Fruit fly (Drosophila melanogaster): Measurements from ENCODE around the gene CG5418.

CG5418 gene

DNA sequence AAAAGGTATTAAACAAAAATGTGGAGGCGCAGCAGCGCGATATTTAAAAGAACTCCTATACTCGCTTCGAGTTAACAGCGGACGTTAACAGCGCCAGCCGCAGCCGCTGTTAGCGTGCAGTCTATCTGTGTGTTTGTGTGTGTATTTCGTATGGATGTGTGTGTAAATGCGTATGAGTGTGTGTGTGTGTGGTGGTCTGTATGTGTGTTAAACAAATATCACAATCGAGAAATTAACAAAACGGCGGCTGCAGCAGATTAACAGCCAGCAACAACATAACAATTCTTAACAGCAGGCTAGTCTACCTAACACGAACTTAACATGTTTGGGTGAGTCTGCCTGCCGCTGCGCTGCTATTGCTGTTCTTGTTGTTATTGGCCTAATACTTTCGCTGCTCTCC is 4.2 kb upstream of the CG5418 start (continued):
- TF ChIP-seq shn (GFP tag; optimal IDR thresholded peaks at IDR 0.05) (no peak), ci (GFP tag; IDR thresholded peaks at IDR 0.05) (peak; percentile 13; the same call in 1 of the 3 replicates), CG1832 (GFP tag; optimal IDR thresholded peaks at IDR 0.05) (no peak), onecut (GFP tag; IDR thresholded peaks at IDR 0.05) (peak; percentile 14; the same call in 1 of the 2 replicates), CG6689 (GFP tag; IDR thresholded peaks at IDR 0.05) (no peak), tin (GFP tag; optimal IDR thresholded peaks at IDR 0.05) (no peak), unc-4 (GFP tag; IDR thresholded peaks at IDR 0.05; ENCODE audit: partially characterized antibody) (no peak; the same call in 1 of the 2 replicates), Med (GFP tag) (peak; percentile 72), sc (optimal IDR thresholded peaks at IDR 0.05) (no peak), sc (GFP tag; optimal IDR thresholded peaks at IDR 0.05) (no peak), dm (GFP tag; optimal IDR thresholded peaks at IDR 0.05) (no peak), chm (GFP tag; IDR thresholded peaks at IDR 0.05) (peak; percentile 42; the same call in 1 of the 2 replicates), CG17829 (tag; optimal IDR thresholded peaks at IDR 0.05) (no peak), gem (tag; optimal IDR thresholded peaks at IDR 0.05) (no peak), CG33557 (GFP tag; optimal IDR thresholded peaks at IDR 0.05) (peak; percentile 42), CG10959 (GFP tag; IDR thresholded peaks at IDR 0.05) (no peak), Fer1 (GFP tag; optimal IDR thresholded peaks at IDR 0.05) (no peak), zen2 (GFP tag; IDR thresholded peaks at IDR 0.05; ENCODE audit: partially characterized antibody) (0 out of 3 replicates have a peak, but pooled peaks have one; percentile 25), nerfin-1 (tag; optimal IDR thresholded peaks at IDR 0.05) (peak; percentile 17), odd (GFP tag; optimal IDR thresholded peaks at IDR 0.05) (no peak), ATbp (GFP tag; optimal IDR thresholded peaks at IDR 0.05) (peak; percentile 17), CG4328 (GFP tag; optimal IDR thresholded peaks at IDR 0.05) (peak; percentile 8), CG2875 (GFP tag; optimal IDR thresholded peaks at IDR 0.05) (no peak), Hr3 (GFP tag; optimal IDR thresholded peaks at IDR 0.05) (no peak), ERR (GFP tag; optimal IDR thresholded peaks at IDR 0.05) (no peak), CG8924 (tag; optimal IDR thresholded peaks at IDR 0.05) (peak; percentile 48), TFAM (GFP tag; optimal IDR thresholded peaks at IDR 0.05) (no peak), cg (GFP tag; optimal IDR thresholded peaks at IDR 0.05) (peak; percentile 97), CG7271 (tag; optimal IDR thresholded peaks at IDR 0.05) (no peak), Ets65A (GFP tag) (no peak), CG32767 (GFP tag; IDR thresholded peaks at IDR 0.05) (no peak), tna (GFP tag; IDR thresholded peaks at IDR 0.05; ENCODE audit: partially characterized antibody) (no peak), CG4707 (GFP tag; optimal IDR thresholded peaks at IDR 0.05) (peak; percentile 1), CG2889 (GFP tag; IDR thresholded peaks at IDR 0.05) (no peak), lab (GFP tag; optimal IDR thresholded peaks at IDR 0.05) (peak; percentile 22), CG13894 (tag; optimal IDR thresholded peaks at IDR 0.05) (no peak), CG14050 (GFP tag; IDR thresholded peaks at IDR 0.05) (no peak), sob (GFP tag; IDR thresholded peaks at IDR 0.05) (no peak), hbn (GFP tag; IDR thresholded peaks at IDR 0.05; ENCODE audit: partially characterized antibody) (no peak), CG15601 (tag; optimal IDR thresholded peaks at IDR 0.05) (peak; percentile 2), Scr (GFP tag; IDR thresholded peaks at IDR 0.05; ENCODE audit: partially characterized antibody) (0 out of 2 replicates have a peak, but pooled peaks have one; percentile 12), CrebB (tag; optimal IDR thresholded peaks at IDR 0.05) (peak; percentile 17), chinmo (GFP tag; IDR thresholded peaks at IDR 0.05; ENCODE audit: partially characterized antibody) (peak; percentile 81; the same call in 2 of the 4 replicates), CG14710 (tag; optimal IDR thresholded peaks at IDR 0.05) (peak; percentile 9), CG3407 (GFP tag; optimal IDR thresholded peaks at IDR 0.05) (peak; percentile 4), CG42726 (GFP tag; IDR thresholded peaks at IDR 0.05; ENCODE audit: partially characterized antibody) (no peak), CG31224 (GFP tag; IDR thresholded peaks at IDR 0.05) (no peak), CG2202 (tag; optimal IDR thresholded peaks at IDR 0.05) (peak; percentile 18), Fer3 (tag; optimal IDR thresholded peaks at IDR 0.05) (no peak), CG13424 (tag; optimal IDR thresholded peaks at IDR 0.05) (peak; percentile 0)
